Fruit fly (Drosophila melanogaster): ENCODE measurements around the gene Tgs1.

dm6 chr3R:18279494-18279893, 24.2 kb downstream of the Tgs1 start, which contains the start of gene CG7142:
- TF ChIP-seq Hr38 (GFP tag; optimal IDR thresholded peaks at IDR 0.05) (no peak), Hr4 (GFP tag; optimal IDR thresholded peaks at IDR 0.05) (no peak), CG3032 (tag; optimal IDR thresholded peaks at IDR 0.05) (no peak), topi (GFP tag; optimal IDR thresholded peaks at IDR 0.05) (no peak), CG6808 (GFP tag; optimal IDR thresholded peaks at IDR 0.05) (no peak), CG1621 (tag; optimal IDR thresholded peaks at IDR 0.05) (no peak), CG34406 (GFP tag; optimal IDR thresholded peaks at IDR 0.05) (no peak), achi (GFP tag; optimal IDR thresholded peaks at IDR 0.05) (no peak), Sox14 (GFP tag; optimal IDR thresholded peaks at IDR 0.05) (no peak), net (GFP tag; optimal IDR thresholded peaks at IDR 0.05) (no peak), Blimp-1 (GFP tag; optimal IDR thresholded peaks at IDR 0.05) (no peak), Ets96B (tag; optimal IDR thresholded peaks at IDR 0.05) (no peak), Sox102F (GFP tag; optimal IDR thresholded peaks at IDR 0.05) (no peak), Gug (GFP tag; IDR thresholded peaks at IDR 0.05) (no peak)
